Worm (Caenorhabditis elegans): ENCODE measurements around the gene F35H10.10.

DNA sequence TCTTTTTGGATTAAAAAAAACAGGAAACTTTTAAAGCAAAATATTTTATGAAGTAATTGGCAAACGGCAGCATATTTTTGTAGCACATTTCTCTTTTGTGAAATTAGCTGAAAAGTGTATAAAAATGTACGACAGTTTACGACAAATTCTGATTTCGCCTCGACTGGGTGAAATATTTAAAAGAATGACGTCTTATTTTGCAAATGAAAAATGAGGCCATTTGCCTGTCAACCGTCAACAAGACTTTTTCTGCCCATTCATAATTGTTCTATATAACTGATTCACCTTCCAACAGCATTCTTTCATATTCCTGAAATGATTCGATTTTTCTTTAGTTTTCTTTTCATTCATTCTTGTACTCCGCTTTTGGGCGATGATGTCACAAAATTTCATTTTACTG lies 42.8 kb upstream of the F35H10.10 start, which contains the start of the genes F17E9.2 and col-116:
- TF ChIP-seq nhr-232 (tag; optimal IDR thresholded peaks at IDR 0.05) (no peak), pha-4 (tag; optimal IDR thresholded peaks at IDR 0.05) (no peak), K02D7.2 (tag; optimal IDR thresholded peaks at IDR 0.05) (no peak), hlh-13 (GFP tag; optimal IDR thresholded peaks at IDR 0.05) (no peak), ama-1 (optimal IDR thresholded peaks at IDR 0.05) (no peak), pax-1 (tag; optimal IDR thresholded peaks at IDR 0.05) (no peak)

All from whole organism, late embryonic.